Worm (Caenorhabditis elegans): ENCODE data around the gene Y6E2A.10.
"Not testable (repeated sequence)": the region's sequence is repeated elsewhere in the genome, so short reads cannot be mapped to it uniquely, and the experiment has no call there.

The Y6E2A.10 gene

ce11 chrV:15744366-15744765, 14.0 kb upstream of the Y6E2A.10 start, which contains the start of gene str-19:
TSS of gene str-19 (minus strand) at chrV:15744466.
- TF ChIP-seq him-1, dao-5, W03F9.2 (tag; optimal IDR thresholded peaks at IDR 0.05): not testable (repeated sequence)

DNA sequence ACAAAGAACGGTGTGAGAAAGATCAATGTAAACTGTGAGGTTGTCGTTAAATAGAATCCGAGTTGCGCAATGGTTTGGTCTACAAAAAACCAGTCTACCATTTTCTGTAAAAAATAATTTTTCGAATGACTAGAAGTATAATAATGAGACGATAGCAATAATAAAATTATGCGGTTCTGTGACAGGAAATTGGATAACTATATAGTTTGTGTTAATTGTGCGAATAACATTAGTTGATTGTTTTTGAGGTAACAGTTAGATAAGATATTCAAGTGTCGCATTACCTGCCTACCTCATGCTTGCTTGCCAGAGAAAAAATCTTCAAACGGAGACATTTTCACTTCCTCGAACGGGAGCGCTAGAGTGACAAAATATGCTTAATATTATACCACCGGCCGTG, 11.5 kb upstream of the Y6E2A.10 start, which contains the start of gene str-18:
TSS of gene str-18 (minus strand) at position 101 of the 400 bp plus-strand sequence.
- TF ChIP-seq W03F9.2 (tag; optimal IDR thresholded peaks at IDR 0.05), result no peak

DNA sequence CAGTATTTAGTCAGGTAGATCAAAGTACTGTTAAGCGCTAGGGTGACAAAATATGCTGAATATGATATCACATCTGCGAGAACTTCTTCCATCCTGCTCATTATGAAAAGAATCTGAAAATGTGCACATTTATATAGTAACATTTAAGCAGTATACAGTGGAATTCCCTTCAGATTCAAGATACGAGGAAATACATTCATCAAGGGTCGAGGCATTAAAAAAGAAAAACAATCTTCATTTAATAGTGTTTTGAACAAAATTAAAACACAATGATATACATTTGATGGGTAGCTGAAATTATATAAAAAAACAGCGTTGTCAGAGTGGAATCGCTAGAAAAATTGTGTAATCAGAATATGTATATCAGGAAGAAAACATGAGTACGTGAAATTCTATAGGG, 5.4 kb upstream of the Y6E2A.10 start, which contains the start of gene str-27:
TSS of gene str-27 (minus strand) at position 101 of the 400 bp plus-strand sequence.
- TF ChIP-seq dao-5 (tag; optimal IDR thresholded peaks at IDR 0.05) (no peak), W03F9.2 (tag; optimal IDR thresholded peaks at IDR 0.05) (no peak), him-1 (tag; optimal IDR thresholded peaks at IDR 0.05) (no peak)

DNA sequence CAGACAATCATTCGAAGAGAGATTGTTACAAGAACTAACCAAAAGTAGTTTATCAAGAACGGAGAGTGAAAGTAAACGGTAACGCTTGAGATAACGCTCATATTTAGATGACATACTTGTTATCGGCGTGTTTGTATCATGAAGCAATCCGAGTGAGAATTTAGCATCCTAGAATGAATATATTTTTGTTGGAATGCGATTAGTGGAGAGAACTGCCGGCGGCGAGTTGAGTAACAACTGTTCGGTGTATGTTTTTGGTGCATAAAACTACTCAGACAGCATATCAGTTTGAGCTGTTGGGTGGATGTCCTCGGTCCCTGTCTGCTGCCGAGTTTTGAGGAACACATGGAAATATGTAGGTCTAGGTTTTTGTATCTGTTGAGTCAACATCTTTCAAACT, 3.2 kb upstream of the Y6E2A.10 start, which contains the start of gene T23D5.3:
TSS of gene T23D5.3 (minus strand) at position 101 of the 400 bp plus-strand sequence.
- TF ChIP-seq W03F9.2 (tag; optimal IDR thresholded peaks at IDR 0.05), result no peak
- no peak for TF ChIP-seq dao-5 (tag; optimal IDR thresholded peaks at IDR 0.05)
- TF ChIP-seq him-1 (tag; optimal IDR thresholded peaks at IDR 0.05), result no peak

DNA sequence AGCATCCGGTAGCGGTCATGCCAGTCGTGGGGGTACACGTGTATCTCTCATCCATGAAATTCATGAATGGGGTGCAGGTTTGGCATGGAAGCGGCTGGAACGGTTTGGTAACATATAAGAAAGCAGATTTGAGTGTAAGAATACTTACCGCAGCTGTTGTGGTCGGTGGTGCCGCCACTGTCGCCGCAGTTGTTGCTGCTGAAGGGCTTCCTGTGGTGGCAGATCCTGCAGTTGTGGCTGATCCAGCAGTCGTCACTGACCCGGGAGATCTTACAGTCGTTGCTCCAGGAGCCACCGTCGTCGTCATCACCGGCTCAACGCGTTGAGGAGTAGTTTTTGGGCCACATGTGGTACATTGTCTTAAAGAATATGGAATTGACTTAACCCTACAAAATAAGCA, 2.7 kb upstream of the Y6E2A.10 start:
- TF ChIP-seq W03F9.2 (tag; optimal IDR thresholded peaks at IDR 0.05) (no peak), him-1 (tag; optimal IDR thresholded peaks at IDR 0.05) (no peak), dao-5 (tag; optimal IDR thresholded peaks at IDR 0.05) (no peak)

DNA sequence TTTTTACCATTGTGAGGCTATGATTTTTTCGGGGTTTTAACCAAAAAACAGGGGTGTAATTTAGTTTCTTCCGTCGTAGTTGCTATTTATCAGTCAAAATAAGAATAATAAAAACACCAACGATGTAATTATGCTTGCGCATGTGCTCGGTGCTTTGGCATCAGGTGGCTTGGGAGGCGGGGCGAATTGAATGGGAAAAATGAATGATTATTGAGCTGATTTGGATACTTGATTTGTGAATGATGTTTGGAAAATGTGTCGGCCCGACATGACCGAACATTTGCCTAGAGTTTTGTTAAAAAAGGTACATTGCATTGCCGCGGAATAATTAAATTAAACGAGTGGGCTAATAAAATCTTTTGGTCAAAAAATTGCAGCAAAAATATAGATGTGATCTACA, 1.9 kb upstream of the Y6E2A.10 start, which contains the start of gene str-38:
TSS of gene str-38 (minus strand) at position 101 of the 400 bp plus-strand sequence.
- no peak for TF ChIP-seq W03F9.2 (tag; optimal IDR thresholded peaks at IDR 0.05)
- TF ChIP-seq dao-5 (tag; optimal IDR thresholded peaks at IDR 0.05), result no peak
- TF ChIP-seq him-1 (tag; optimal IDR thresholded peaks at IDR 0.05), result no peak

DNA sequence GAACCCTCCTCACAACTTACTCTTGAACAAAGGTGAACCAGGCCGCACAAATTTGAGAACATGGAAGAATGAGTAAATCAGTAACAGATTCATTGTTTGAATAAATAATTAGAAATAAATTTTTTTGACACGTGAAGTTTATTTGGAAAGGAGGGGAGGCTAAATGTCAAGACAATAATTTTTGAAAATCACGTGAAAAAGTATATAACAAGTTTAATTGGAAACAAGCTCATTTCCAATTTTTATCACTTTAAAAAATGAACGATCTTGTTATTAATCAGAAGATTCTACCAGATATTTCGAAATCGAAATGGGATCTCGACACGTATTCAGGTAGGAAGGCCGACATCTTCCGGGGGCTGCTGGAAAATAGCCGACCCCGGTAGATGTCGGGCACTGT, 3.7 kb downstream of the Y6E2A.10 start, which contains the start of the genes irld-57 and sfxn-1.3:
TSS of gene irld-57 (minus strand) at position 101 of the 400 bp plus-strand sequence.
TSS of gene sfxn-1.3 (plus strand) at position 232 of the 400 bp plus-strand sequence.
- TF ChIP-seq W03F9.2 (tag; optimal IDR thresholded peaks at IDR 0.05) (no peak), him-1 (tag; optimal IDR thresholded peaks at IDR 0.05) (no peak), dao-5 (tag; optimal IDR thresholded peaks at IDR 0.05) (no peak)

DNA sequence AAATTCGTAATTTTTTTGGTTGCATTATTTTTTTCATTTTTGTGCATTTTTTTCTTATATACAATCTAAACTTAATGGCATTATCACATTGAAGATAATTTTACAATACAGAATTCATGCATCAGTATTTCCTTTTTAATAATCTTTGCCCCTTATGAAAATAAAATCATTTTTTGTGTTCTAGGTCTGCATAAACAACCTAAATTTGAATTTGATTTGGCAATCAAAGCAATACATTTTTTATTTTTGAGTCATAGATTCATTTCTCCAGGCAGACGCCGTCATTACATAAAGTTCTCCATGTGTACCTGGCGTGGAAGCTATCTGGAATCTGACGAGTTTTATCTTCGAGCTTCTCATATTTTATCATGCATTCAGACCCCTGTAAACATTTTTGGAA, 8.5 kb downstream of the Y6E2A.10 start, which contains the start of gene srh-140:
TSS of gene srh-140 (plus strand) at position 301 of the 400 bp plus-strand sequence.
- no peak for TF ChIP-seq him-1 (tag; optimal IDR thresholded peaks at IDR 0.05)
- TF ChIP-seq W03F9.2 (tag; optimal IDR thresholded peaks at IDR 0.05), result no peak
- TF ChIP-seq dao-5 (tag; optimal IDR thresholded peaks at IDR 0.05), result no peak

DNA sequence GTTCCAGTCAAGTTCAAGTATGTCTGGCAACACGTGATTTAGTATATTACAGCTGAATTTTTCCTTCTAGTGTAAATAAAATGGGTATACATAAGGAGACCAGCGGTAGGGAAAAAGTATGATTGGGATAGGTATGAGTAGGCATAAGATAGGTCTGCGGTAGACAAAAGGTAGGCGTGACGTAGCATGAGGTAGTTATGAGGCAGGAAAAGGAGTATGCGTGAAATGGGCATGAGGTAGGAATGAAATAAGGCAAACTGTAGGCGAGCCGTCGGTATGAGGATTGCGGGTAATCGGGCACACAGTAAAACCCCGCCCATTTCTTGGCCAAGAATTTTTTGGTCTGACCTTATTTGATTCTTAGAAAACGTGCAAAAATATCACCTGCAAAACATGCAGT, 8.9 kb downstream of the Y6E2A.10 start:
- TF ChIP-seq him-1 (tag; optimal IDR thresholded peaks at IDR 0.05) (no peak), W03F9.2 (tag; optimal IDR thresholded peaks at IDR 0.05) (no peak), dao-5 (tag; optimal IDR thresholded peaks at IDR 0.05) (no peak)

ce11 chrV:15719570-15719969, 10.8 kb downstream of the Y6E2A.10 start, which contains the start of gene Y6E2A.7:
TSS of gene Y6E2A.7 (plus strand) at chrV:15719870.
- TF ChIP-seq him-1 (tag; optimal IDR thresholded peaks at IDR 0.05) (no peak), dao-5 (tag; optimal IDR thresholded peaks at IDR 0.05) (no peak), W03F9.2 (tag; optimal IDR thresholded peaks at IDR 0.05) (no peak)

DNA sequence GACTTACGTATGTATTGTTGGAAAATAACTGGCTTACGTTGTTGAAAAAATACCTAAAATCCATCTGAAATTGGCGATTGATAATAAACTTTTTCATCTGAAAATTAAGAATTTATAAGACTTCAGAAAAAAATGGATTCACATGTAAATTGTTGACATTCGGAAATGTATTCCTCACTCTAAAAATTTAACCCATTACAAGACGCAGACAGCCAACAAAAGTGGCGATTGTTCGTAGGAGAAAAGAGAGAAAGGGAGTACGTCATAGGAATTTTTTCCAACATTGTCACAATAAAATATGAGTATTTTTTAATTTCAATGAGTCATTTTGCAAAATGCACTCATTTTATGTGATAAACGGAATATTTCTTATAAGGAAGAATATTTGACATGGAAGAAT, 11.8 kb downstream of the Y6E2A.10 start, which contains the start of gene Y6E2A.5:
TSS of gene Y6E2A.5 (minus strand) at position 101 of the 400 bp plus-strand sequence.
- TF ChIP-seq him-1 (tag; optimal IDR thresholded peaks at IDR 0.05) (no peak), dao-5 (tag; optimal IDR thresholded peaks at IDR 0.05) (no peak), W03F9.2 (tag; optimal IDR thresholded peaks at IDR 0.05) (no peak)

- no peak for TF ChIP-seq dao-5 (tag; optimal IDR thresholded peaks at IDR 0.05)
These were observed 13.7 kb downstream of the Y6E2A.10 start, which contains the start of gene Y6E2A.4 for ce11 chrV:15716679-15717078. TSS of gene Y6E2A.4 (minus strand) at chrV:15716779.

- TF ChIP-seq dao-5 (tag; optimal IDR thresholded peaks at IDR 0.05) (no peak), him-1 (tag; optimal IDR thresholded peaks at IDR 0.05) (no peak), W03F9.2 (tag; optimal IDR thresholded peaks at IDR 0.05) (no peak)
These were observed 14.7 kb downstream of the Y6E2A.10 start for ce11 chrV:15715636-15716035.

DNA sequence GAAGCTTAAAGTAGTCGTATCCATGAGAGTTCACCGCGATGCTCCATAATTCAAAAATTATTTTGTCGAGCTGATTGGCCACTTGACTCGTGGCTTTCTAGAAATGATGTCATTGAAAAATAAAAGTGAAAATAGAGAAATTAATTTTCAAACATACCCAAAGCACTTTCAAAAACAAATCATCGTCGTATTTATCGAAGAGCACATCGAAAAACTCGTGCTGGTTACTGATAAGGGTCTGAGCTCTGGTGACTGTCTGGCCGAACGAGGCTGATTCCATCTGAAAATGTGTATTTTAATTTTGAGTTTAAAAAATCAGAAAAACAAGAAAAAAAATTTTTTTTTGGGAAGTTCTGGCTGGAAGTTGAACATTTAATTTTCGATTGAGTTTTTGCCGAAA, 18.0 kb downstream of the Y6E2A.10 start:
- TF ChIP-seq W03F9.2 (tag; optimal IDR thresholded peaks at IDR 0.05) (no peak), him-1 (tag; optimal IDR thresholded peaks at IDR 0.05) (no peak), dao-5 (tag; optimal IDR thresholded peaks at IDR 0.05) (no peak)

DNA sequence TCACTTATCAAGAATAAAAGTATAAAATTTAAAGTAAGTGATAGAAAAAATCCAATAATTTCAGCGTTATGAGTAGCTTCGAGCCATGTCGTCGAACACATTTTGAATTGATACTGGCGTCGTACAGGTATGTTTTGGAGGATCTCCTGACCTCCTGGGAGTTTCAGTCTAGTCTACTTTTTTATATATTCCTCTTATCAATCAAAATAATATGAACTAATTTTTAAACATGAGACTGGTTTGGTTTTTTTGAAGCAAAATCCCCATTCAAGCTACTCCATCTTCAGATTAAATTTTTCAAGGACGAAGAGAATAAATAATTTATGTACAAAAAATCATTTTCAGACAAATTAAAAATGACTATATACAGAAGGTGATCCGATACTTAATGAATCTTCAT, 18.5 kb downstream of the Y6E2A.10 start, which contains the start of gene str-101:
TSS of gene str-101 (minus strand) at position 101 of the 400 bp plus-strand sequence.
- TF ChIP-seq dao-5 (tag; optimal IDR thresholded peaks at IDR 0.05), result no peak
- TF ChIP-seq W03F9.2 (tag; optimal IDR thresholded peaks at IDR 0.05), result no peak
- no peak for TF ChIP-seq him-1 (tag; optimal IDR thresholded peaks at IDR 0.05)
